Worm (Caenorhabditis elegans): Measurements from ENCODE around the gene srg-59.

ce11 chrV:2730784-2731480 is 5.8 kb upstream of the srg-59 start, which contains the start of gene dod-3:
- TF ChIP-seq nhr-10 (tag; optimal IDR thresholded peaks at IDR 0.05) (peak; percentile 2), nhr-11 (tag; optimal IDR thresholded peaks at IDR 0.05) (no peak), nhr-6 (tag; optimal IDR thresholded peaks at IDR 0.05) (no peak), ceh-44 (GFP tag; IDR thresholded peaks at IDR 0.05) (no peak), dve-1 (tag; optimal IDR thresholded peaks at IDR 0.05; ENCODE audit: insufficient read depth) (peak; percentile 59), hlh-30 (tag; optimal IDR thresholded peaks at IDR 0.05; ENCODE audit: insufficient read depth) (no peak), zip-11 (GFP tag; IDR thresholded peaks at IDR 0.05) (no peak), mep-1 (tag; optimal IDR thresholded peaks at IDR 0.05) (no peak), Y48G9A.11 (GFP tag; IDR thresholded peaks at IDR 0.05) (no peak)
